Worm (Caenorhabditis elegans) whole organism, L4 larva: ENCODE data around the gene C05D12.2.

Experiments
- F10B5.3 ChIP-seq: sonication (generic microtip); optimal IDR thresholded peaks from 2 replicates; lab custom pipeline; 2016; ENCODE audit warnings: mild to moderate bottlenecking, missing genetic modification characterization, missing compliant biosample characterization
- F26F4.8 ChIP-seq: fragments of 200-800 bp; sonication (Bioruptor generic); conservative IDR thresholded peaks from 2 replicates; pipeline ENCODE4 v1.3.6; 2022; ENCODE audit warnings: missing genetic modification characterization, missing compliant biosample characterization
- F37D6.2 ChIP-seq: sonication (generic microtip); optimal IDR thresholded peaks from 2 replicates; lab custom pipeline; 2016; ENCODE audit warnings: mild to moderate bottlenecking, missing genetic modification characterization, missing compliant biosample characterization
- T26A8.4 ChIP-seq: fragments of 200-800 bp; sonication (Bioruptor generic); IDR thresholded peaks from 2 replicates; pipeline ENCODE4 v1.3.6; 2022; ENCODE audit warnings: missing genetic modification characterization, missing compliant biosample characterization
- ZK337.2 ChIP-seq: fragments of 200-800 bp; sonication (Bioruptor generic); IDR thresholded peaks from 2 replicates; pipeline ENCODE4 v1.3.6; 2022; ENCODE audit warnings: missing genetic modification reagents, missing genetic modification characterization, missing compliant biosample characterization
- ZK546.5 ChIP-seq, 2 experiments: sonication (generic microtip); optimal IDR thresholded peaks; 2 replicates each; lab custom pipeline; 2017; ENCODE audit warnings: missing biosample characterization in 2 of 2, missing genetic modification characterization in 2 of 2
- aha-1 ChIP-seq: fragments of 150-350 bp; peaks from one replicate; lab custom pipeline; 2014; ENCODE audit warnings: missing biosample characterization, missing genetic modification characterization
- arid-1 ChIP-seq: fragments of 200-800 bp; sonication (Bioruptor generic); conservative IDR thresholded peaks from 2 replicates; pipeline ENCODE4 v1.3.6; 2022; ENCODE audit warnings: missing genetic modification reagents, missing genetic modification characterization, missing compliant biosample characterization
- attf-4 ChIP-seq: sonication (generic microtip); optimal IDR thresholded peaks from 3 replicates; lab custom pipeline; 2017; ENCODE audit warnings: missing biosample characterization, missing genetic modification characterization
- ceh-44 ChIP-seq: fragments of 200-800 bp; sonication (Bioruptor generic); IDR thresholded peaks from 2 replicates; pipeline ENCODE4 v1.3.6; 2022; ENCODE audit warnings: missing genetic modification reagents, missing genetic modification characterization, missing compliant biosample characterization
- ceh-62 ChIP-seq: sonication (generic microtip); optimal IDR thresholded peaks from 2 replicates; lab custom pipeline; 2017; ENCODE audit warnings: missing biosample characterization, missing genetic modification characterization
- daf-8 ChIP-seq: fragments of 200-800 bp; sonication (Bioruptor generic); IDR thresholded peaks from 2 replicates; pipeline ENCODE4 v1.3.6; 2022; ENCODE audit warnings: missing genetic modification characterization, missing compliant biosample characterization
- dmd-6 ChIP-seq: fragments of 200-800 bp; sonication (Bioruptor generic); IDR thresholded peaks from 2 replicates; pipeline ENCODE4 v1.3.6; 2022; ENCODE audit warnings: missing genetic modification reagents, missing genetic modification characterization, missing compliant biosample characterization
- dmd-8 ChIP-seq: fragments of 200-800 bp; sonication (Bioruptor generic); IDR thresholded peaks from 2 replicates; pipeline ENCODE4 v1.3.6; 2022; ENCODE audit warnings: missing genetic modification characterization, missing compliant biosample characterization
- dmd-9 ChIP-seq: fragments of 200-800 bp; sonication (Bioruptor generic); IDR thresholded peaks from 2 replicates; pipeline ENCODE4 v1.3.6; 2022; ENCODE audit warnings: missing genetic modification reagents, missing genetic modification characterization, missing compliant biosample characterization
- egl-43 ChIP-seq: fragments of 200-800 bp; sonication (Bioruptor generic); IDR thresholded peaks from 2 replicates; pipeline ENCODE4 v1.3.6; 2022; ENCODE audit warnings: missing genetic modification reagents, missing genetic modification characterization, missing compliant biosample characterization
- fkh-10 ChIP-seq: fragments of 150-350 bp; optimal IDR thresholded peaks from 2 replicates; lab custom pipeline; 2014; ENCODE audit warnings: missing biosample characterization, missing genetic modification reagents, missing genetic modification characterization
- fos-1 ChIP-seq: fragments of 150-350 bp; optimal IDR thresholded peaks from 2 replicates; lab custom pipeline; 2014; ENCODE audit warnings: missing biosample characterization, missing genetic modification characterization
- lim-7 ChIP-seq: fragments of 200-800 bp; sonication (Bioruptor generic); IDR thresholded peaks from 2 replicates; pipeline ENCODE4 v1.3.6; 2022; ENCODE audit warnings: missing genetic modification characterization, missing compliant biosample characterization
- lin-1 ChIP-seq: fragments of 200-800 bp; sonication (Bioruptor generic); IDR thresholded peaks from 2 replicates; pipeline ENCODE4 v1.3.6; 2022; ENCODE audit warnings: missing genetic modification reagents, missing genetic modification characterization, missing compliant biosample characterization
- lin-13 ChIP-seq: fragments of 150-350 bp; optimal IDR thresholded peaks from 2 replicates; lab custom pipeline; 2014; ENCODE audit warnings: missing biosample characterization, missing genetic modification reagents, missing genetic modification characterization
- lin-38 ChIP-seq: fragments of 200-800 bp; sonication (Bioruptor generic); IDR thresholded peaks from 2 replicates; pipeline ENCODE4 v1.3.6; 2022; ENCODE audit warnings: missing genetic modification reagents, missing genetic modification characterization, missing compliant biosample characterization
- lsy-2 ChIP-seq, 2 experiments: fragments of 150-350 bp in 1 of 2; sonication (generic microtip) in 1 of 2; optimal IDR thresholded peaks; 2 replicates each; lab custom pipeline; 2014 to 2017; ENCODE audit warnings: missing biosample characterization in 2 of 2, missing genetic modification characterization in 2 of 2
- madf-5 ChIP-seq, 2 experiments: fragments of 200-800 bp; sonication (Bioruptor generic); IDR thresholded peaks; 2 replicates each; pipeline ENCODE4 v1.3.6; 2022; ENCODE audit warnings: missing compliant biosample characterization in 2 of 2, missing genetic modification characterization in 2 of 2
- mdt-29 ChIP-seq: fragments of 200-800 bp; sonication (Bioruptor generic); IDR thresholded peaks from 2 replicates; pipeline ENCODE4 v1.3.6; 2022; ENCODE audit warnings: missing genetic modification reagents, missing genetic modification characterization, missing compliant biosample characterization
- mep-1 ChIP-seq: fragments of 150-350 bp; sonication (generic microtip); optimal IDR thresholded peaks from 3 replicates; lab custom pipeline; 2014; ENCODE audit warnings: missing biosample characterization, missing genetic modification characterization
- mxl-2 ChIP-seq: fragments of 200-800 bp; sonication (Bioruptor generic); conservative IDR thresholded peaks from 2 replicates; pipeline ENCODE4 v1.3.6; 2022; ENCODE audit warnings: missing genetic modification reagents, missing genetic modification characterization, missing compliant biosample characterization
- mxl-3 ChIP-seq: fragments of 200-800 bp; sonication (Bioruptor generic); optimal IDR thresholded peaks from 2 replicates; lab custom pipeline; 2018; ENCODE audit warnings: mild to moderate bottlenecking, missing genetic modification characterization, missing compliant biosample characterization
- nhr-102 ChIP-seq: sonication (generic microtip); optimal IDR thresholded peaks from 2 replicates; lab custom pipeline; 2016; ENCODE audit warnings: mild to moderate bottlenecking, missing genetic modification characterization, moderate library complexity, missing compliant biosample characterization
- nhr-11 ChIP-seq: fragments of 150-350 bp; optimal IDR thresholded peaks from 2 replicates; lab custom pipeline; 2014; ENCODE audit warnings: missing biosample characterization, missing genetic modification characterization
- nhr-237 ChIP-seq: sonication (generic microtip); optimal IDR thresholded peaks from 2 replicates; lab custom pipeline; 2017; ENCODE audit warnings: missing biosample characterization, missing genetic modification characterization
- nhr-48 ChIP-seq: sonication (generic microtip); optimal IDR thresholded peaks from 2 replicates; lab custom pipeline; 2016; ENCODE audit warnings: mild to moderate bottlenecking, missing genetic modification characterization, missing compliant biosample characterization
- nhr-6 ChIP-seq: fragments of 150-350 bp; optimal IDR thresholded peaks from 2 replicates; lab custom pipeline; 2014; ENCODE audit warnings: missing biosample characterization, missing genetic modification characterization
- nhr-77 ChIP-seq: fragments of 150-350 bp; optimal IDR thresholded peaks from 2 replicates; lab custom pipeline; 2014; ENCODE audit warnings: missing biosample characterization, missing genetic modification characterization
- php-3 ChIP-seq: fragments of 200-800 bp; sonication (Bioruptor generic); IDR thresholded peaks from 2 replicates; pipeline ENCODE4 v1.3.6; 2022; ENCODE audit warnings: missing genetic modification reagents, missing genetic modification characterization, missing compliant biosample characterization
- rbr-2 ChIP-seq: sonication (generic microtip); optimal IDR thresholded peaks from 2 replicates; lab custom pipeline; 2016; ENCODE audit warnings: missing genotype, missing genetic modification characterization, missing compliant biosample characterization
- sdz-12 ChIP-seq: fragments of 200-800 bp; sonication (Bioruptor generic); optimal IDR thresholded peaks from 2 replicates; lab custom pipeline; 2018; ENCODE audit warnings: mild to moderate bottlenecking, missing genetic modification characterization, missing compliant biosample characterization
- set-16 ChIP-seq: fragments of 200-800 bp; sonication (Bioruptor generic); IDR thresholded peaks from 2 replicates; pipeline ENCODE4 v1.3.6; 2022; ENCODE audit warnings: missing genetic modification reagents, missing genetic modification characterization, missing compliant biosample characterization
- snpc-1.2 ChIP-seq: fragments of 200-800 bp; sonication (Bioruptor generic); IDR thresholded peaks from 2 replicates; pipeline ENCODE4 v1.3.6; 2022; ENCODE audit warnings: missing genetic modification reagents, missing genetic modification characterization, missing compliant biosample characterization
- snpc-4 ChIP-seq: fragments of 150-350 bp; optimal IDR thresholded peaks from 2 replicates; lab custom pipeline; 2014; ENCODE audit warnings: missing biosample characterization, missing genetic modification characterization
- spr-3 ChIP-seq: fragments of 200-800 bp; sonication (Bioruptor generic); optimal IDR thresholded peaks from 2 replicates; lab custom pipeline; 2018; ENCODE audit warnings: mild to moderate bottlenecking, missing genetic modification characterization, missing compliant biosample characterization
- unc-130 ChIP-seq: sonication (generic microtip); optimal IDR thresholded peaks from 2 replicates; lab custom pipeline; 2016; ENCODE audit warnings: missing genetic modification reagents, missing genetic modification characterization, missing compliant biosample characterization
- zag-1 ChIP-seq: fragments of 150-350 bp; optimal IDR thresholded peaks from 2 replicates; lab custom pipeline; 2014; ENCODE audit warnings: missing biosample characterization, missing genetic modification characterization
- zip-11 ChIP-seq: fragments of 200-800 bp; sonication (Bioruptor generic); IDR thresholded peaks from 2 replicates; pipeline ENCODE4 v1.3.6; 2022; ENCODE audit warnings: missing genetic modification characterization, missing compliant biosample characterization
- zip-2 ChIP-seq: fragments of 150-350 bp; optimal IDR thresholded peaks from 2 replicates; lab custom pipeline; 2014; ENCODE audit warnings: missing biosample characterization, missing genetic modification characterization
- ztf-11 ChIP-seq: fragments of 150-350 bp; optimal IDR thresholded peaks from 2 replicates; lab custom pipeline; 2014; ENCODE audit warnings: missing biosample characterization, missing genetic modification characterization

The C05D12.2 gene

DNA sequence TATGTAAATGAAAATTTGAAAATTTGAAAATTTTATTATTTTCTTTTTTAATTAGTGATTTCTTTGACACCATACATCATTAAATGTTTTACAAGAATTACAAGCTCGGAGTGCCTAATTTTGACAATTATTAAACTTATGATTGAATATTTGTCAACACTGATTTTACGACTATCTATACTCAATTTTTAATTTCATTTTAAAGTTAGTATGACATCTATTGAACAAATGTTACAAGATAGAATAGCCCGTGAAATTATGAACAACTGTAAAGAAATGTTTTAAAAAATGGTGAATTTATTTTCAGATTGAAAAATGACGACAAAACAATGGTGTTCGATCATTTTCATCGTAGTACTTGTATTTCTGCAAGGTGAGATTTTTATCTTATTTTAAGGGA lies at the start of gene C05D12.2:
Gene C05D12.2, plus strand, starts transcription at position 301 of the 400 bp plus-strand sequence.
- TF ChIP-seq nhr-77 (tag; lab: Kevin White, UChicago) (no peak), snpc-1.2 (no peak), nhr-6 (tag; lab: Kevin White, UChicago) (no peak), rbr-2 (tag; lab: Kevin White, UChicago) (no peak), zip-2 (tag; lab: Kevin White, UChicago) (no peak), aha-1 (peak; percentile 47), nhr-48 (no peak), php-3 (GFP tag; lab: Robert Waterston, UW) (no peak), lin-38 (GFP tag; lab: Robert Waterston, UW) (no peak)

DNA sequence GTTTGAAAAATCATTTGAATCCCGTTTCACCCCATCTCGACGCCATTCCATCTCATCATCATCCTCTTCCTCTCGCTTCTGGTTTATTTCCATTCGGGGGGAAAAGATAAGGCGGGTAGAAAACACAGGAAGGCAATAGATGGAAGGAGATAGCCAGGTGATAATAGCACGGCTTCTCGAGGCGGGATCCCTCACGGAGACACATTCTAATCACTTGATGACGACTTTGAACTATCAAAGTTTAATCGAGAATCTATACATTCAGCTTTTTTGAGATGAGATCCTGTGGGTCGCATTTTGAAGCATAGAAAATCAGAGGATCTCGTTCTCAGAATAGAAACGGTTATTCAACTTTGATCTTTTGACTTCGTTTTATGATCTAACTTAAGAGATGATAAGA lies 46.1 kb upstream of the C05D12.2 start, which contains the start of gene C33B4.2:
Gene C33B4.2, minus strand, starts transcription at position 165 of the 400 bp plus-strand sequence.
- TF ChIP-seq lin-38 (GFP tag; lab: Robert Waterston, UW) (no peak), nhr-6 (tag; lab: Kevin White, UChicago) (no peak), zip-11 (GFP tag; lab: Robert Waterston, UW) (no peak), nhr-48 (peak; percentile 46), rbr-2 (tag; lab: Kevin White, UChicago) (no peak), ceh-62 (tag; lab: Kevin White, UChicago) (no peak), nhr-102 (tag; lab: Kevin White, UChicago) (no peak), zag-1 (tag; lab: Kevin White, UChicago) (no peak), php-3 (GFP tag; lab: Robert Waterston, UW) (no peak), ZK546.5 (tag; optimal IDR thresholded peaks at IDR 0.05; lab: Kevin White, UChicago) (no peak), spr-3 (GFP tag; lab: Kevin White, UChicago) (no peak), mxl-3 (GFP tag; lab: Kevin White, UChicago) (peak; percentile 22)

DNA sequence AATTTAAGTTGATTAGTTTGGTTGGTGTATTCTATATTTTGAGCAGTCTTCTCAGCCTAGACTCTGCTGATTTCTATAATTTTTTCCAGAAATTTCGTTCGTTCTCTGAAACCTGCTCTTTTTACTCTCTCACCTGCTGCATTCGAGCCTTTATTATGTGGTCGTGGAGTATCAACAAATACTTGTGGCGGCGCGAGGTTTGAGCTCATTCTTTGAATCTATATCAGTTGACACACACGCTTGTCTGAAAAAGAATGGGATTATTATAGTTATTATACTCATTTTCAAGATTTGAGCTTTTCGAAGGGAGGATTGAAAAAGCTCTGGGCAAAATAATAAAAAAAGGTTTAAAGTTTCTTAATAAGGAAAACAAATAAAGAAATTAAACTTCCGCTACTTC lies 42.1 kb upstream of the C05D12.2 start:
- TF ChIP-seq nhr-237 (tag; lab: Kevin White, UChicago): no peak
- TF ChIP-seq nhr-11 (tag; lab: Kevin White, UChicago): peak; percentile 52

DNA sequence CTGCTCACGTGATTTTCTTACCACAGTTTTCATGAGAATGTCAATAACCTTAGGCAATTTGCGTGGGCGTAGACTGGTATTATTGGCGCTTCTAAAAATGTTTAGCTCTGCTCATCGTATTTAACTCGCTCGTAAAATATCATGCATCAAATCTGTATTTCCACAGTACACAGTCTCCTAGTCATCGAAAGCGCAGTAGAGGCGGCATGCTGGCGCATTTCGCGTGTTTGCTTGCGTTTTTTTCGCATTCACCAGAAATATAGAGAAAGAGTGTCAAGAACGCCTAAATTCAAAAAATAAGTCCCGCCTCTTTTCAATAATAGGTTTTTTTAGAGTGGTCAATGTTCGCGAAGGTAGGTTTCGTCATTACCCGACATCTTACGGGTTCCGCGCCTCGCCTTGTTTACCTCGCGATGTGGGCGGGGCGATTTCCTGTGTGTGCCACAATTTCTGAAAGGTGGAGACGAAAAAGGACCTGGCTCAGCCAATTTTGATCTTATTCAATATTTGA lies 41.4 kb upstream of the C05D12.2 start:
- TF ChIP-seq ZK337.2 (GFP tag; lab: Robert Waterston, UW) (no peak), T26A8.4 (GFP tag; lab: Robert Waterston, UW) (peak; percentile 92), mep-1 (tag; lab: Kevin White, UChicago) (peak; percentile 61), daf-8 (no peak), dmd-9 (GFP tag; lab: Robert Waterston, UW) (no peak), snpc-4 (tag; lab: Kevin White, UChicago) (peak; percentile 85), madf-5 (GFP tag; IDR thresholded peaks at IDR 0.05; lab: Robert Waterston, UW) (0 out of 4 replicates have a peak, but pooled peaks of 1 of the 2 experiments have one; percentile 48), fos-1 (tag; lab: Kevin White, UChicago) (no peak), arid-1 (GFP tag; lab: Robert Waterston, UW) (peak; percentile 81), dmd-6 (peak; percentile 57), attf-4 (tag; lab: Kevin White, UChicago) (no peak), ztf-11 (no peak), mxl-2 (GFP tag; lab: Robert Waterston, UW) (no peak), lsy-2 (tag; optimal IDR thresholded peaks at IDR 0.05; lab: Kevin White, UChicago) (peak in 1 of 2 experiments; percentile 60), lin-13 (GFP tag; lab: Kevin White, UChicago) (peak; percentile 51), fkh-10 (GFP tag; lab: Kevin White, UChicago) (no peak), F10B5.3 (tag; lab: Kevin White, UChicago) (peak; percentile 58), ceh-44 (GFP tag; lab: Robert Waterston, UW) (0 out of 2 replicates have a peak, but pooled peaks have one; percentile 55), set-16 (no peak), F26F4.8 (GFP tag; lab: Robert Waterston, UW) (no peak), egl-43 (GFP tag; lab: Robert Waterston, UW) (peak; percentile 81), unc-130 (peak; percentile 76), sdz-12 (GFP tag; lab: Kevin White, UChicago) (no peak), F37D6.2 (tag; lab: Kevin White, UChicago) (no peak), lin-1 (peak; percentile 65; the same call in 1 of the 2 replicates), mdt-29 (peak; percentile 88), zip-2 (tag; lab: Kevin White, UChicago) (no peak), dmd-8 (GFP tag; lab: Robert Waterston, UW) (peak; percentile 10; the same call in 1 of the 2 replicates), nhr-77 (tag; lab: Kevin White, UChicago) (no peak), lim-7 (no peak; the same call in 1 of the 2 replicates)
